Worm (Caenorhabditis elegans) whole organism, L3 larva: Measurements from ENCODE around the gene F20E11.7.

Experiments used
- nhr-11 ChIP-seq: fragments of 150-350 bp; optimal IDR thresholded peaks from 2 replicates; lab custom pipeline; 2014; ENCODE audit warnings: missing biosample characterization, missing genetic modification characterization
- nhr-23 ChIP-seq: fragments of 150-350 bp; optimal IDR thresholded peaks from 2 replicates; lab custom pipeline; 2014; ENCODE audit warnings: missing biosample characterization, missing genetic modification reagents, missing genetic modification characterization
- nhr-237 ChIP-seq: fragments of 150-350 bp; optimal IDR thresholded peaks from 2 replicates; lab custom pipeline; 2014; ENCODE audit warnings: missing biosample characterization, missing genetic modification characterization
- pha-4 ChIP-seq: fragments of 150-350 bp; optimal IDR thresholded peaks from 2 replicates; lab custom pipeline; 2014; ENCODE audit warnings: missing biosample characterization, missing genetic modification reagents, missing genetic modification characterization
- unc-62 ChIP-seq: fragments of 150-350 bp; sonication (generic microtip); optimal IDR thresholded peaks from 4 replicates; lab custom pipeline; 2014; ENCODE audit warnings: missing biosample characterization, missing genetic modification reagents, missing genetic modification characterization

ce11 chrV:17471564-17471963 lies 7.2 kb downstream of the F20E11.7 start, which contains the start of gene srh-235:
- TF ChIP-seq pha-4 (tag; lab: Kevin White, UChicago) (no peak), unc-62 (no peak), nhr-11 (no peak), nhr-23 (no peak), nhr-237 (no peak)
